Fruit fly (Drosophila melanogaster): ENCODE results near the gene CG18476.
A peak's percentile ranks its signal among the peaks of the same experiment; 100 is the strongest.

The CG18476 gene

dm6 chr3R:11656614-11657216 is 21.2 kb downstream of the CG18476 start (continued):
- TF ChIP-seq MTF-1 (GFP tag; optimal IDR thresholded peaks at IDR 0.05; ENCODE audit: borderline replicate concordance) (peak; percentile 92), CG32772 (GFP tag; IDR thresholded peaks at IDR 0.05) (peak; percentile 97), ewg (GFP tag; optimal IDR thresholded peaks at IDR 0.05) (peak; percentile 87), CG33557 (GFP tag; optimal IDR thresholded peaks at IDR 0.05) (peak; percentile 85), ems (GFP tag; optimal IDR thresholded peaks at IDR 0.05) (peak; percentile 97), CG3847 (GFP tag; IDR thresholded peaks at IDR 0.05) (peak; percentile 97), CG15514 (GFP tag; optimal IDR thresholded peaks at IDR 0.05) (peak; percentile 91), dysf (GFP tag; IDR thresholded peaks at IDR 0.05) (peak; percentile 98), CG6689 (GFP tag; IDR thresholded peaks at IDR 0.05) (peak; percentile 96), CG15479 (GFP tag; optimal IDR thresholded peaks at IDR 0.05) (no peak), nerfin-1 (tag; optimal IDR thresholded peaks at IDR 0.05) (peak; percentile 90), dan (GFP tag; IDR thresholded peaks at IDR 0.05) (peak; percentile 71; the same call in 1 of the 2 replicates), bowl (GFP tag; IDR thresholded peaks at IDR 0.05) (peak; percentile 94), CG7271 (tag; optimal IDR thresholded peaks at IDR 0.05) (peak; percentile 69), CG12236 (GFP tag; optimal IDR thresholded peaks at IDR 0.05) (peak; percentile 90), Dbx (GFP tag; IDR thresholded peaks at IDR 0.05) (peak; percentile 97), CG6654 (GFP tag; optimal IDR thresholded peaks at IDR 0.05) (peak; percentile 77), scrt (GFP tag; optimal IDR thresholded peaks at IDR 0.05) (peak; percentile 93), hth (optimal IDR thresholded peaks at IDR 0.05) (no peak), Sry-δ (GFP tag; optimal IDR thresholded peaks at IDR 0.05) (peak; percentile 57), ssp (GFP tag; IDR thresholded peaks at IDR 0.05) (peak; percentile 88), CG9797 (GFP tag; optimal IDR thresholded peaks at IDR 0.05) (peak; percentile 18), CG3726 (GFP tag; IDR thresholded peaks at IDR 0.05) (peak; percentile 95), seq (GFP tag; IDR thresholded peaks at IDR 0.05) (peak; percentile 94), zfh2 (GFP tag; optimal IDR thresholded peaks at IDR 0.05) (peak; percentile 95), btn (GFP tag; optimal IDR thresholded peaks at IDR 0.05) (peak; percentile 85), lbe (GFP tag; optimal IDR thresholded peaks at IDR 0.05) (peak; percentile 98), toy (GFP tag; IDR thresholded peaks at IDR 0.05) (peak; percentile 93), CG10959 (GFP tag; IDR thresholded peaks at IDR 0.05) (peak; percentile 90), CG18262 (tag; optimal IDR thresholded peaks at IDR 0.05) (peak; percentile 95), Atf6 (GFP tag; IDR thresholded peaks at IDR 0.05) (peak; percentile 97), CHES-1-like (GFP tag; optimal IDR thresholded peaks at IDR 0.05) (peak; percentile 92), CG30403 (GFP tag; optimal IDR thresholded peaks at IDR 0.05) (peak; percentile 97), HmgD (GFP tag; optimal IDR thresholded peaks at IDR 0.05) (peak; percentile 75), CG4854 (GFP tag; optimal IDR thresholded peaks at IDR 0.05) (peak; percentile 94), sisA (GFP tag; IDR thresholded peaks at IDR 0.05) (peak; percentile 96), org-1 (GFP tag; optimal IDR thresholded peaks at IDR 0.05) (peak; percentile 92), gcm2 (GFP tag; optimal IDR thresholded peaks at IDR 0.05) (peak; percentile 93), CG10565 (GFP tag; optimal IDR thresholded peaks at IDR 0.05) (peak; percentile 75), tgo (GFP tag; IDR thresholded peaks at IDR 0.05) (peak; percentile 96), CG4820 (GFP tag; optimal IDR thresholded peaks at IDR 0.05) (peak; percentile 83), CG6813 (GFP tag; optimal IDR thresholded peaks at IDR 0.05) (peak; percentile 95), Doc3 (GFP tag; IDR thresholded peaks at IDR 0.05; ENCODE audit: partially characterized antibody) (0 out of 3 replicates have a peak, but pooled peaks have one; percentile 13), Dref (GFP tag; IDR thresholded peaks at IDR 0.05) (peak; percentile 39), Neu2 (GFP tag; optimal IDR thresholded peaks at IDR 0.05; ENCODE audit: borderline replicate concordance) (peak; percentile 77), CoRest (tag; optimal IDR thresholded peaks at IDR 0.05) (peak; percentile 96), Blimp-1 (GFP tag; optimal IDR thresholded peaks at IDR 0.05) (peak; percentile 95), tna (GFP tag; IDR thresholded peaks at IDR 0.05; ENCODE audit: partially characterized antibody) (no peak), CG7357 (GFP tag; IDR thresholded peaks at IDR 0.05) (peak; percentile 91), CG11695 (GFP tag; IDR thresholded peaks at IDR 0.05) (peak; percentile 97)
